Fruit fly (Drosophila melanogaster) whole organism, wandering third instar larva: ENCODE data around the gene Gr63a.

Source experiments
- CG32264 ChIP-seq: fragments of 200-800 bp; sonication (Bioruptor generic); optimal IDR thresholded peaks from 2 replicates; lab custom pipeline; 2016; ENCODE audit warnings: missing biosample characterization, missing genetic modification characterization
- CG9705 ChIP-seq: fragments of 200-800 bp; sonication (Bioruptor generic); optimal IDR thresholded peaks from 2 replicates; lab custom pipeline; 2018; ENCODE audit warnings: missing biosample characterization, mild to moderate bottlenecking, missing genetic modification characterization
- CrebA ChIP-seq: fragments of 200-800 bp; sonication (Bioruptor generic); optimal IDR thresholded peaks from 2 replicates; lab custom pipeline; 2016; ENCODE audit warnings: missing biosample characterization, mild to moderate bottlenecking, missing genetic modification characterization, borderline replicate concordance
- Dfd ChIP-seq: fragments of >200 bp; optimal IDR thresholded peaks from 2 replicates; lab custom pipeline; 2017; ENCODE audit warnings: missing biosample characterization, missing genetic modification characterization
- GATAd ChIP-seq: sonication (Bioruptor generic); optimal IDR thresholded peaks from 2 replicates; lab custom pipeline; 2016; ENCODE audit warnings: missing biosample characterization, missing genetic modification characterization
- HLH106 ChIP-seq: fragments of 200-800 bp; optimal IDR thresholded peaks from 3 replicates; lab custom pipeline; 2019; ENCODE audit warnings: missing biosample characterization, mild to moderate bottlenecking, missing genetic modification characterization, moderate library complexity
- Hr78 ChIP-seq: fragments of >200 bp; optimal IDR thresholded peaks from 2 replicates; lab custom pipeline; 2017; ENCODE audit warnings: missing biosample characterization, missing genetic modification characterization
- Hr83 ChIP-seq: fragments of 200-300 bp; sonication (Bioruptor generic); optimal IDR thresholded peaks from 2 replicates; lab custom pipeline; 2016; ENCODE audit warnings: missing biosample characterization, mild to moderate bottlenecking, missing genetic modification characterization, moderate library complexity; ENCODE audit not compliant: poor library complexity, severe bottlenecking
- Mio ChIP-seq: sonication (Bioruptor generic); optimal IDR thresholded peaks from 2 replicates; lab custom pipeline; 2016; ENCODE audit warnings: missing biosample characterization, missing genetic modification characterization
- Myc ChIP-seq: fragments of >200 bp; optimal IDR thresholded peaks from 2 replicates; lab custom pipeline; 2017
- OdsH ChIP-seq: fragments of 200-800 bp; sonication (Bioruptor generic); optimal IDR thresholded peaks from 2 replicates; lab custom pipeline; 2016; ENCODE audit warnings: missing biosample characterization, mild to moderate bottlenecking, missing genetic modification characterization
- Rel ChIP-seq, 2 experiments: fragments of 200-800 bp; sonication (Bioruptor generic) in 1 of 2; optimal IDR thresholded peaks; 2 replicates in 1 of 2; 3 replicates in 1 of 2; lab custom pipeline; 2016 to 2019; ENCODE audit warnings: mild to moderate bottlenecking in 2 of 2, missing biosample characterization in 2 of 2, missing genetic modification characterization in 2 of 2, moderate library complexity in 1 of 2
- Vsx2 ChIP-seq: fragments of 200-300, 225-300 bp; sonication (Bioruptor generic); optimal IDR thresholded peaks from 2 replicates; lab custom pipeline; 2018; ENCODE audit warnings: missing biosample characterization, missing genetic modification characterization; ENCODE audit not compliant: partially characterized antibody
- brk ChIP-seq: fragments of 200-800 bp; sonication (Bioruptor generic); optimal IDR thresholded peaks from 2 replicates; lab custom pipeline; 2016; ENCODE audit warnings: missing biosample characterization, mild to moderate bottlenecking, missing genetic modification characterization
- foxo ChIP-seq, 2 experiments: fragments of 200-800 bp; sonication (Bioruptor generic); optimal IDR thresholded peaks; 2 replicates in 1 of 2; 3 replicates in 1 of 2; lab custom pipeline; 2016 to 2017; ENCODE audit warnings: missing biosample characterization in 2 of 2, missing genetic modification characterization in 2 of 2
- fru ChIP-seq: fragments of 200-800 bp; sonication (Bioruptor generic); optimal IDR thresholded peaks from 3 replicates; lab custom pipeline; 2016; ENCODE audit warnings: missing biosample characterization, mild to moderate bottlenecking, missing genetic modification characterization
- h ChIP-seq: fragments of 200-800 bp; sonication (Bioruptor generic); optimal IDR thresholded peaks from 3 replicates; lab custom pipeline; 2016; ENCODE audit warnings: missing biosample characterization, mild to moderate bottlenecking, missing genetic modification characterization
- jim ChIP-seq: fragments of 175-275, 200-325 bp; sonication (Bioruptor generic); optimal IDR thresholded peaks from 2 replicates; lab custom pipeline; 2016; ENCODE audit warnings: missing biosample characterization, mild to moderate bottlenecking, missing genetic modification characterization
- lola ChIP-seq: fragments of >200 bp; optimal IDR thresholded peaks from 2 replicates; lab custom pipeline; 2017; ENCODE audit warnings: missing biosample characterization, missing genetic modification characterization
- pan ChIP-seq: fragments of >200 bp; optimal IDR thresholded peaks from 2 replicates; lab custom pipeline; 2017
- psq ChIP-seq: fragments of 200-800 bp; sonication (Bioruptor generic); optimal IDR thresholded peaks from 3 replicates; lab custom pipeline; 2017; ENCODE audit warnings: missing biosample characterization, mild to moderate bottlenecking, missing genetic modification characterization, moderate library complexity
- rgr ChIP-seq: fragments of 200-800 bp; sonication (Bioruptor generic); optimal IDR thresholded peaks from 3 replicates; lab custom pipeline; 2016; ENCODE audit warnings: missing biosample characterization, mild to moderate bottlenecking, missing genetic modification characterization
- sage ChIP-seq: fragments of 200-800 bp; sonication (Bioruptor generic); optimal IDR thresholded peaks from 2 replicates; lab custom pipeline; 2016; ENCODE audit warnings: missing biosample characterization, mild to moderate bottlenecking, missing genetic modification characterization
- sv ChIP-seq: fragments of 200-800 bp; sonication (Bioruptor generic); optimal IDR thresholded peaks from 3 replicates; lab custom pipeline; 2016; ENCODE audit warnings: missing biosample characterization, missing genetic modification characterization
- usp ChIP-seq: fragments of >200 bp; optimal IDR thresholded peaks from 2 replicates; lab custom pipeline; 2017; ENCODE audit warnings: missing biosample characterization, missing genetic modification characterization
- woc ChIP-seq: sonication (Bioruptor generic); optimal IDR thresholded peaks from 2 replicates; lab custom pipeline; 2016; ENCODE audit warnings: missing biosample characterization, mild to moderate bottlenecking, missing genetic modification characterization

Gene Gr63a

dm6 chr3L:3866429-3866828, 30.0 kb downstream of the Gr63a start:
- TF ChIP-seq brk (GFP tag; lab: Kevin White, UChicago) = no peak
- TF ChIP-seq fru (GFP tag; lab: Kevin White, UChicago) = no peak
- TF ChIP-seq foxo (GFP tag; optimal IDR thresholded peaks at IDR 0.05; lab: Kevin White, UChicago) = no peak
- no peak for TF ChIP-seq woc (GFP tag; lab: Kevin White, UChicago)
- no peak for TF ChIP-seq Rel (GFP tag; optimal IDR thresholded peaks at IDR 0.05; lab: Kevin White, UChicago)
- TF ChIP-seq Rel (tag; optimal IDR thresholded peaks at IDR 0.05; lab: Kevin White, UChicago) = no peak
- no peak for TF ChIP-seq GATAd
- no peak for TF ChIP-seq jim (GFP tag; lab: Kevin White, UChicago)
- no peak for TF ChIP-seq h (GFP tag; lab: Kevin White, UChicago)
- no peak for TF ChIP-seq psq

- TF ChIP-seq Vsx2 (GFP tag; lab: Kevin White, UChicago) = no peak
- TF ChIP-seq OdsH (GFP tag; lab: Kevin White, UChicago) = no peak
- TF ChIP-seq fru (GFP tag; lab: Kevin White, UChicago) = no peak
- TF ChIP-seq Hr83 (GFP tag; lab: Kevin White, UChicago) = no peak
- peak; percentile 84 for TF ChIP-seq Dfd
- TF ChIP-seq HLH106 (tag; lab: Kevin White, UChicago) = no peak
Measured at dm6 chr3L:3865290-3865891, 31.0 kb downstream of the Gr63a start.

dm6 chr3L:3863462-3863861, 32.9 kb downstream of the Gr63a start:
- no peak for TF ChIP-seq woc (GFP tag; lab: Kevin White, UChicago)
- no peak for TF ChIP-seq CrebA (GFP tag; lab: Kevin White, UChicago)
- TF ChIP-seq foxo (GFP tag; optimal IDR thresholded peaks at IDR 0.05; lab: Kevin White, UChicago) = peak in 1 of 2 experiments; percentile 3
- TF ChIP-seq Myc = no peak
- TF ChIP-seq rgr (GFP tag; lab: Kevin White, UChicago) = peak; percentile 10
- peak; percentile 28 for TF ChIP-seq fru (GFP tag; lab: Kevin White, UChicago)
- TF ChIP-seq h (GFP tag; lab: Kevin White, UChicago) = peak; percentile 26

- TF ChIP-seq psq (no peak), Mio (no peak), sv (GFP tag; lab: Kevin White, UChicago) (peak; percentile 45), OdsH (GFP tag; lab: Kevin White, UChicago) (peak; percentile 7), h (GFP tag; lab: Kevin White, UChicago) (no peak), CG32264 (GFP tag; lab: Kevin White, UChicago) (no peak), fru (GFP tag; lab: Kevin White, UChicago) (no peak), rgr (GFP tag; lab: Kevin White, UChicago) (peak; percentile 41), brk (GFP tag; lab: Kevin White, UChicago) (no peak)
Measured at dm6 chr3L:3862504-3863380, 33.7 kb downstream of the Gr63a start.

- TF ChIP-seq Hr78 (GFP tag; lab: Kevin White, UChicago) = no peak
- TF ChIP-seq pan = no peak
- no peak for TF ChIP-seq CG9705 (GFP tag; lab: Kevin White, UChicago)
- no peak for TF ChIP-seq fru (GFP tag; lab: Kevin White, UChicago)
- no peak for TF ChIP-seq usp (GFP tag; lab: Kevin White, UChicago)
- no peak for TF ChIP-seq Myc
- no peak for TF ChIP-seq sage (GFP tag; lab: Kevin White, UChicago)
- TF ChIP-seq GATAd = no peak
- no peak for TF ChIP-seq rgr (GFP tag; lab: Kevin White, UChicago)
- TF ChIP-seq lola (GFP tag; lab: Kevin White, UChicago) = no peak
Measured at dm6 chr3L:3856004-3856403, 40.4 kb downstream of the Gr63a start.
